Fruit fly (Drosophila melanogaster): ENCODE measurements around the gene Ir84a.

Gene Ir84a

DNA sequence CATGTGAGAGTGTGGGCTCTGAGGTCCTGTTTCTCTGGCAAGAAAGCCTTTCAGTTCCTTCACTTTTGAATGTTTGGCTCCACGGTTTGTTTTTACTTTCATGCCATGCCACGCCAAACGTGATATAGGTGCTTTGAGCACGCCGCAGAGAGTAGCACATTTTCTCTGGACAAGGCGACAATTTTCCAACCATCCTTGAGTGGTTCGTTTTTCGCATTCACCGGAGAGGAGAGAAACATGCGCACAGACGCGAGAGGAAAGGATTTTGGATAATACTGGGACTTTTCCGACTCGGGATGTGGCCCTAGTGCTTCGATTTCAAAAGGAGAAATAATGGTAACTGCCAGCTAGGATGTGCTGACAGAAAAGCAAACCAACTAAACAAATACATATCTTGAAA is 12.6 kb upstream of the Ir84a start (continued):
- TF ChIP-seq bbx (GFP tag; IDR thresholded peaks at IDR 0.05; ENCODE audit: partially characterized antibody) (no peak), lilli (GFP tag; optimal IDR thresholded peaks at IDR 0.05) (no peak), HHEX (GFP tag; optimal IDR thresholded peaks at IDR 0.05) (no peak), mld (GFP tag; IDR thresholded peaks at IDR 0.05; ENCODE audit: partially characterized antibody) (no peak), sna (GFP tag; IDR thresholded peaks at IDR 0.05; ENCODE audit: partially characterized antibody) (no peak), stwl (tag; optimal IDR thresholded peaks at IDR 0.05) (no peak), CrebB (tag; optimal IDR thresholded peaks at IDR 0.05) (no peak)

DNA sequence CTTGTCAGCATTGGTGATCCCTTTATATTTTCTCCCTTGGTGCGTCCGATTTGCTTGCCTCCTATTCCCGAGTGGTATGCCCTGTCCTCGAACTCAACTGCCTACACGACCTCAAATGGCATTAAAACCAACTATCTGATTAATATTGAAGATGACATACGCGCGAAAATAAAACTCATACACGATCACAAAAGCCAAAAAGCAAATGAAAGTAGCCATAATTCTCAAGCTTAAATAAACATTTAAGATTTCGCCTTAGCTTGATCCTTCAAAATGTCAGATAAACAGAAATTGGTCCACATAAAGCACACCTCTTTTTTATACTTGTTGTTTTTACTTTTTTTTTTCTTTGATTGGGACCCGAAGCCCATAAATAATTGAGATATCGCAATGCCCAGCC is 13.8 kb downstream of the Ir84a start, which contains the start of gene wa-cup:
TSS of gene wa-cup (plus strand) at position 301 of the 400 bp plus-strand sequence.
- TF ChIP-seq CG6854 (GFP tag; optimal IDR thresholded peaks at IDR 0.05) (no peak), D19A (tag; optimal IDR thresholded peaks at IDR 0.05) (no peak), cg (GFP tag; optimal IDR thresholded peaks at IDR 0.05) (no peak), CG14965 (GFP tag; optimal IDR thresholded peaks at IDR 0.05; ENCODE audit: borderline replicate concordance) (no peak), CG17186 (GFP tag; optimal IDR thresholded peaks at IDR 0.05) (no peak), Lhr (GFP tag; optimal IDR thresholded peaks at IDR 0.05) (no peak), phol (tag; optimal IDR thresholded peaks at IDR 0.05) (no peak), amos (GFP tag; IDR thresholded peaks at IDR 0.05; ENCODE audit: partially characterized antibody) (no peak), bsh (GFP tag; optimal IDR thresholded peaks at IDR 0.05) (no peak)

DNA sequence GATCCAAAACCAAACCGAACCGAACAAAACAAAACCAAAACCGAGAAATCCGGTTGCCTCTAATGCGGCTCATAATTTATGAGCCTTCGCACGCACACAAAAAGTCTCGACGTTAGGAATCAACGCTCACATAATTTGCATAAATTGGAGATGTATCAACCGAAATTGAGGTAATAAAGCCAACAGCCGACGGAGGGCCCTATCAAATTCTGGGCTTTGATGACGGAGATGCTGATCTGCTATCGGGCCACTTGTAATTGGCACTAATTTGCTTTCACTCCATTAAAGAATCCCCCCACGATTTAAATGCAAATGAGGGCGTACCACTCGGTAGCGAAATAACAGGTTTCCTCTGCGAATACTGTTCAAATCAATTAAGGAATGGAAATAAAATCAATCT is 32.2 kb downstream of the Ir84a start:
- no peak for TF ChIP-seq HmgZ (tag; optimal IDR thresholded peaks at IDR 0.05)
- peak; percentile 28 for TF ChIP-seq CG13894 (tag; optimal IDR thresholded peaks at IDR 0.05)
- peak; percentile 10 for TF ChIP-seq oc (tag; optimal IDR thresholded peaks at IDR 0.05)
- no peak for TF ChIP-seq CG4360 (GFP tag; IDR thresholded peaks at IDR 0.05)
- TF ChIP-seq CG30431 (GFP tag; optimal IDR thresholded peaks at IDR 0.05), result no peak
- no peak for TF ChIP-seq CG32532 (GFP tag; IDR thresholded peaks at IDR 0.05)
- TF ChIP-seq ash1 (GFP tag; optimal IDR thresholded peaks at IDR 0.05), result no peak
- TF ChIP-seq chinmo (GFP tag; IDR thresholded peaks at IDR 0.05; ENCODE audit: partially characterized antibody), result peak; percentile 12; the same call in 1 of the 4 replicates
- no peak for TF ChIP-seq Sry-δ (GFP tag; optimal IDR thresholded peaks at IDR 0.05)
- no peak for TF ChIP-seq CG6175 (GFP tag; IDR thresholded peaks at IDR 0.05)
- peak; percentile 24 for TF ChIP-seq sd (tag; optimal IDR thresholded peaks at IDR 0.05)
- TF ChIP-seq abd-A (tag; optimal IDR thresholded peaks at IDR 0.05), result peak; percentile 84
- TF ChIP-seq CG12769 (tag; optimal IDR thresholded peaks at IDR 0.05), result peak; percentile 2
- peak; percentile 64 for TF ChIP-seq grn (GFP tag; optimal IDR thresholded peaks at IDR 0.05)
- no peak for TF ChIP-seq CG13624 (GFP tag; optimal IDR thresholded peaks at IDR 0.05)
- no peak for TF ChIP-seq ems (GFP tag; optimal IDR thresholded peaks at IDR 0.05)
- no peak for TF ChIP-seq CG15269 (tag; optimal IDR thresholded peaks at IDR 0.05)

DNA sequence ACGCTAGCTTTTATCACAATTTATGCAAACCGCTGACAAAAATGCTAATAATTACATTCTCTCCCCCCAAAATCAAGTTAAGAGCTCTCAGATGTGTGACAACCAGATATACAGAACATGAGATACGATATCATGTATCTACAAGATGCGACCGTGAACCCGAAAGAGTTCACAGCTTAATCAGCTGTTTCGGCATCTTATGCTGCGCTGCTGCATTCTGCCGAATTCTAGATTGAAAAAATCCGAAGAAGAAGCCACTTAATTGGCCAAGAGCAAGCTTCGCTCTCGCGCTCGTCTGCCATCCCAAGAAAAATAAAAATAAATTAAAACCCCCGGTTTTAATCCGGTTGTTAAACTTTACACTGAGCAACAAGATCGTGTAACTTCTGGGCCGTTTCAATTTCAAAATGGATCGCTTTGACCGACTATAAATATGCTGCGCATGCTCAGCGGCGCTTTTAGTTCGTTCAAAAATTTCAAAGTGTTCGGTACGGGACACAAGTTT is 32.7 kb downstream of the Ir84a start, which contains the start of gene CG14598:
TSS of gene CG14598 (plus strand) at position 455 of the 505 bp plus-strand sequence.
- TF ChIP-seq CG15696 (tag; optimal IDR thresholded peaks at IDR 0.05) (no peak), gce (GFP tag; IDR thresholded peaks at IDR 0.05) (no peak), Sin3A (optimal IDR thresholded peaks at IDR 0.05) (no peak), ATbp (GFP tag; optimal IDR thresholded peaks at IDR 0.05) (no peak), CG32532 (GFP tag; IDR thresholded peaks at IDR 0.05) (peak; percentile 40; the same call in 1 of the 2 replicates), Chrac-16 (GFP tag; optimal IDR thresholded peaks at IDR 0.05) (no peak), Ada2b (GFP tag; IDR thresholded peaks at IDR 0.05) (no peak), Ets65A (GFP tag) (peak; percentile 83), hb (GFP tag; IDR thresholded peaks at IDR 0.05; ENCODE audit: partially characterized antibody) (no peak), ems (GFP tag; optimal IDR thresholded peaks at IDR 0.05) (no peak), chinmo (GFP tag; IDR thresholded peaks at IDR 0.05; ENCODE audit: partially characterized antibody) (peak; percentile 72; the same call in 1 of the 4 replicates), CG4617 (GFP tag; optimal IDR thresholded peaks at IDR 0.05; ENCODE audit: borderline replicate concordance) (no peak), CG14050 (GFP tag; IDR thresholded peaks at IDR 0.05) (no peak), CG14860 (GFP tag; IDR thresholded peaks at IDR 0.05; ENCODE audit: partially characterized antibody) (no peak), Scr (GFP tag; IDR thresholded peaks at IDR 0.05; ENCODE audit: partially characterized antibody) (no peak)

Measured in whole organism, embryonic.